Worm (Caenorhabditis elegans) whole organism, mixed stage, embryonic: ENCODE results near the gene ttr-43.

Experiments used
- M03D4.4 ChIP-seq: sonication (generic microtip); optimal IDR thresholded peaks from 2 replicates; lab custom pipeline; 2017; ENCODE audit warnings: mild to moderate bottlenecking, missing genetic modification characterization, missing compliant biosample characterization
- bed-3 ChIP-seq: fragments of 200-800 bp; sonication (Bioruptor generic); optimal IDR thresholded peaks from 3 replicates; lab custom pipeline; 2018; ENCODE audit warnings: mild to moderate bottlenecking, missing genetic modification characterization, moderate library complexity, missing compliant biosample characterization
- blmp-1 ChIP-seq: fragments of 150-350 bp; optimal IDR thresholded peaks from 2 replicates; lab custom pipeline; 2014; ENCODE audit warnings: missing biosample characterization, missing genetic modification characterization
- ceh-43 ChIP-seq: fragments of 200-800 bp; sonication (Bioruptor generic); optimal IDR thresholded peaks from 2 replicates; lab custom pipeline; 2018; ENCODE audit warnings: mild to moderate bottlenecking, missing genetic modification characterization, moderate library complexity, missing compliant biosample characterization
- ceh-83 ChIP-seq: fragments of 200-800 bp; sonication (Bioruptor generic); optimal IDR thresholded peaks from 2 replicates; lab custom pipeline; 2018; ENCODE audit warnings: mild to moderate bottlenecking, missing genetic modification characterization, missing compliant biosample characterization
- ces-1 ChIP-seq: fragments of 150-350 bp; optimal IDR thresholded peaks from 2 replicates; lab custom pipeline; 2014; ENCODE audit warnings: missing biosample characterization, missing genetic modification reagents, missing genetic modification characterization
- cnd-1 ChIP-seq: fragments of 200-800 bp; sonication (Bioruptor generic); optimal IDR thresholded peaks from 2 replicates; lab custom pipeline; 2018; ENCODE audit warnings: mild to moderate bottlenecking, missing genetic modification characterization, missing compliant biosample characterization
- drap-1 ChIP-seq: fragments of 200-800 bp; sonication (Bioruptor generic); optimal IDR thresholded peaks from 3 replicates; lab custom pipeline; 2018; ENCODE audit warnings: mild to moderate bottlenecking, missing genetic modification characterization, missing compliant biosample characterization
- elt-1 ChIP-seq: sonication (generic microtip); optimal IDR thresholded peaks from 2 replicates; lab custom pipeline; 2017; ENCODE audit warnings: missing genetic modification characterization, mild to moderate bottlenecking, missing compliant biosample characterization, antibody characterized with exemption, moderate library complexity, borderline replicate concordance; ENCODE audit not compliant: insufficient read depth
- elt-3 ChIP-seq: fragments of 150-350 bp; optimal IDR thresholded peaks from 2 replicates; lab custom pipeline; 2014; ENCODE audit warnings: missing biosample characterization, missing genetic modification characterization
- flh-1 ChIP-seq: fragments of 200-800 bp; sonication (Bioruptor generic); optimal IDR thresholded peaks from 2 replicates; lab custom pipeline; 2018; ENCODE audit warnings: mild to moderate bottlenecking, missing genetic modification characterization, moderate library complexity, missing compliant biosample characterization
- ham-2 ChIP-seq: fragments of 200-800 bp; sonication (Bioruptor generic); optimal IDR thresholded peaks from 2 replicates; lab custom pipeline; 2018; ENCODE audit warnings: mild to moderate bottlenecking, missing genetic modification characterization, missing compliant biosample characterization
- hlh-1 ChIP-seq: fragments of 150-350 bp; optimal IDR thresholded peaks from 2 replicates; lab custom pipeline; 2014; ENCODE audit warnings: missing biosample characterization, missing genetic modification reagents, missing genetic modification characterization
- lsy-2 ChIP-seq: fragments of 150-350 bp; optimal IDR thresholded peaks from 2 replicates; lab custom pipeline; 2014; ENCODE audit warnings: missing biosample characterization, missing genetic modification characterization
- mab-5 ChIP-seq: fragments of 150-350 bp; optimal IDR thresholded peaks from 2 replicates; lab custom pipeline; 2014; ENCODE audit warnings: missing biosample characterization, missing genetic modification characterization
- mep-1 ChIP-seq: fragments of 150-350 bp; optimal IDR thresholded peaks from 2 replicates; lab custom pipeline; 2017; ENCODE audit warnings: missing biosample characterization, missing genetic modification reagents, missing genetic modification characterization, inconsistent platforms
- nhr-12 ChIP-seq: fragments of 150-350 bp; optimal IDR thresholded peaks from 2 replicates; lab custom pipeline; 2014; ENCODE audit warnings: missing biosample characterization, missing genetic modification characterization
- nhr-2 ChIP-seq: fragments of 150-350 bp; optimal IDR thresholded peaks from 2 replicates; lab custom pipeline; 2014; ENCODE audit warnings: missing biosample characterization, missing genetic modification characterization
- nhr-237 ChIP-seq: fragments of 150-350 bp; optimal IDR thresholded peaks from 2 replicates; lab custom pipeline; 2014; ENCODE audit warnings: missing biosample characterization, missing genetic modification characterization
- nhr-28 ChIP-seq: fragments of 150-350 bp; optimal IDR thresholded peaks from 2 replicates; lab custom pipeline; 2014; ENCODE audit warnings: missing biosample characterization, missing genetic modification characterization
- nhr-76 ChIP-seq: sonication (generic microtip); optimal IDR thresholded peaks from 2 replicates; lab custom pipeline; 2017; ENCODE audit warnings: missing biosample characterization, missing genetic modification characterization
- pha-4 ChIP-seq: fragments of 150-350 bp; optimal IDR thresholded peaks from 2 replicates; lab custom pipeline; 2018; ENCODE audit warnings: missing biosample characterization, missing genetic modification reagents, missing genetic modification characterization
- sem-2 ChIP-seq: fragments of 200-800 bp; sonication (Bioruptor generic); optimal IDR thresholded peaks from 2 replicates; lab custom pipeline; 2018; ENCODE audit warnings: mild to moderate bottlenecking, missing genetic modification characterization, missing compliant biosample characterization
- snpc-4 ChIP-seq: fragments of 150-350 bp; optimal IDR thresholded peaks from 2 replicates; lab custom pipeline; 2014; ENCODE audit warnings: missing biosample characterization, missing genetic modification characterization
- sptf-1 ChIP-seq: sonication (generic microtip); optimal IDR thresholded peaks from 2 replicates; lab custom pipeline; 2017; ENCODE audit warnings: mild to moderate bottlenecking, missing genetic modification characterization, moderate library complexity, missing compliant biosample characterization
- tbx-8 ChIP-seq: fragments of 200-800 bp; sonication (Bioruptor generic); optimal IDR thresholded peaks from 2 replicates; lab custom pipeline; 2018; ENCODE audit warnings: mild to moderate bottlenecking, missing genetic modification characterization, moderate library complexity, missing compliant biosample characterization
- unc-120 ChIP-seq: sonication (generic microtip); optimal IDR thresholded peaks from 2 replicates; lab custom pipeline; 2017; ENCODE audit warnings: missing genetic modification characterization, missing compliant biosample characterization; ENCODE audit not compliant: poor library complexity, severe bottlenecking
- unc-62 ChIP-seq: fragments of 150-350 bp; optimal IDR thresholded peaks from 2 replicates; lab custom pipeline; 2014; ENCODE audit warnings: missing biosample characterization, missing genetic modification reagents, missing genetic modification characterization
- zip-8 ChIP-seq: fragments of 150-350 bp; optimal IDR thresholded peaks from 2 replicates; lab custom pipeline; 2014; ENCODE audit warnings: missing biosample characterization, missing genetic modification characterization
- ztf-11 ChIP-seq: fragments of 150-350 bp; optimal IDR thresholded peaks from 2 replicates; lab custom pipeline; 2014; ENCODE audit warnings: missing biosample characterization, missing genetic modification characterization

Gene ttr-43

DNA sequence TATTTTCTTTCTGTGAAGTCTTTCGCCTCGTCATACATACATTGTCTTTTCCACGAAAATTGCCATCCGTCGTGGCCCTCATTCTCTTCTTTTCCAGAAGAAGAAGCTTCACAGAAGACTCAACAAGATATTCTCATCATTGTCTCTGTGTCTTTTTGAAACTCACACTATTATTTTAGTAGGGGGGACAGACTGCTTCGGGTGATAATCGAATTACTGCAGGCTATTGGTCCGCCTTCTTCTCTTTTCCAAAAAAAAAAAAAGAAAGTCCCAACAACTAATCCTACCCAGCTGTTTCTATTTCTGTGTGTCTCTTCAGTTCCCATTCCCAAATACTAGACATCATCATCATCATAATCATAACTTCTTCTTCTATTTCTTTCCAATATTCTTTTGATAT lies 7.1 kb downstream of the ttr-43 start:
- TF ChIP-seq unc-120 (tag; lab: Kevin White, UChicago) (no peak), ces-1 (GFP tag; lab: Kevin White, UChicago) (peak; percentile 94), nhr-12 (tag; lab: Kevin White, UChicago) (no peak), M03D4.4 (tag; lab: Kevin White, UChicago) (no peak), unc-62 (GFP tag; lab: Kevin White, UChicago) (no peak)

DNA sequence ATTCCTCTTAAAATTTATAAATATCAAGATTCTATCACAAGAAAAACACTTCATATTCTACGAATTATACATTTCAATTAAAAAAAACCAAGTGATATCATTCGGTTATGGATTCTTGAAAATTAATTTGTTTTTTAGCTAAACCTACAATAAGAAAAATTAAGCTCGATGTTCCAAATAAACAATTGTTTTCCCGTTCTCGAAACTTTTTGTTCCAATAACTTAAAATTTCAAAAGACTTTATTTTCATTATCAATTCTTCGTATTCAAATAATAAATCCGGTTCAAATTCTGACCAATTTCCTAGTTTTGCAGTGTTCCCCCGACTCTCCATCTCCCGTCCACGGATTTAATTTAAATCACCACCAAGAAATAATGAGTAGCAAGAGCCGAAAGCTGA lies 11.2 kb downstream of the ttr-43 start, which contains the start of gene E02A10.3:
TSS of gene E02A10.3 (plus strand) at position 301 of the 400 bp plus-strand sequence.
- TF ChIP-seq blmp-1 (tag; lab: Kevin White, UChicago) (no peak), nhr-76 (tag; lab: Kevin White, UChicago) (no peak), nhr-2 (tag; lab: Kevin White, UChicago) (no peak), zip-8 (tag; lab: Kevin White, UChicago) (no peak), ztf-11 (tag; lab: Kevin White, UChicago) (no peak), lsy-2 (tag; lab: Kevin White, UChicago) (no peak), unc-62 (GFP tag; lab: Kevin White, UChicago) (no peak), elt-1 (tag; lab: Kevin White, UChicago) (no peak), mab-5 (tag; lab: Kevin White, UChicago) (no peak), nhr-28 (tag; lab: Kevin White, UChicago) (no peak)

DNA sequence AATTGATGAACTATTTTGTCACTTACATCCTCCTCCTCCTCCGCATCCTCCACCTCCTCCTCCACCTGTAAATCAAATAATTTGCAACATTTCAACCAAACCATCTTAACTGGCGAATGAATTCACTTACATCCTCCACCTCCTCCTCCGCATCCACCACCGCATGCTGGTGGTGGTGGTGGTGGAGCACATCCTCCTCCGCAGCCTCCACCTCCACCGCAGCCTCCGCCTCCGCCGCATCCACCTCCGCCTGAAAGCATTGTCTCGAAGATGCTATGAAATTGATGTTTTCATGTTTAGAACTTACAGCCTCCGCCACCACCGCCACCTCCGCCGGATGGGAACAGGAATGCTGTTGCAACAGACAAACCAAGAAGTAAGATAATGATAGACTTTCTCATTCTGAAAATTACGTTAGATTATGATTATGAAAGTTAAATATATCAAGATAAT lies 14.0 kb downstream of the ttr-43 start, which contains the start of gene grl-23:
TSS of gene grl-23 (minus strand) at position 403 of the 453 bp plus-strand sequence.
- no peak for TF ChIP-seq nhr-237 (tag; lab: Kevin White, UChicago)
- no peak for TF ChIP-seq M03D4.4 (tag; lab: Kevin White, UChicago)
- no peak for TF ChIP-seq flh-1
- no peak for TF ChIP-seq snpc-4 (tag; lab: Kevin White, UChicago)
- no peak for TF ChIP-seq drap-1 (GFP tag; lab: Kevin White, UChicago)

DNA sequence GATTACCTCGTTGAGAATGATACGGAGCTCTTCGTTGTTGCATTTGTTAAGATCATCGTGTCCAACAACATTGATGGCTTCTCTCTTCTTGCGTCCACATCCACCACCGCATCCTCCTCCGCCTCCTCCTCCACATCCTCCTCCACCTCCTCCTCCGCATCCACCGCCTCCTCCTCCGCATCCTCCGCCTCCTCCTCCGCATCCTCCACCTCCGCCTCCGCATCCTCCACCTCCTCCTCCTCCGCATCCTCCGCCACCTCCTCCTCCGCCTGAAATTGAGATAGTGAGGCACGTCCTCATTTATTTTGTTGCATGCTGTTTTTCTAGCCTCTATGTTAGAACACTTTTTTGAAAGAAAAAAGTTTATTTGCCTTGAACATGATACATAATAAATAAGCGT lies 14.7 kb downstream of the ttr-43 start:
- TF ChIP-seq lsy-2 (tag; lab: Kevin White, UChicago): no peak
- no peak for TF ChIP-seq bed-3 (GFP tag; lab: Kevin White, UChicago)
- no peak for TF ChIP-seq nhr-28 (tag; lab: Kevin White, UChicago)
- TF ChIP-seq elt-1 (tag; lab: Kevin White, UChicago): no peak
- TF ChIP-seq drap-1 (GFP tag; lab: Kevin White, UChicago): no peak
- TF ChIP-seq snpc-4 (tag; lab: Kevin White, UChicago): no peak
- no peak for TF ChIP-seq pha-4 (tag; lab: Kevin White, UChicago)
- TF ChIP-seq ztf-11 (tag; lab: Kevin White, UChicago): no peak
- TF ChIP-seq ceh-83 (GFP tag; lab: Kevin White, UChicago): no peak

DNA sequence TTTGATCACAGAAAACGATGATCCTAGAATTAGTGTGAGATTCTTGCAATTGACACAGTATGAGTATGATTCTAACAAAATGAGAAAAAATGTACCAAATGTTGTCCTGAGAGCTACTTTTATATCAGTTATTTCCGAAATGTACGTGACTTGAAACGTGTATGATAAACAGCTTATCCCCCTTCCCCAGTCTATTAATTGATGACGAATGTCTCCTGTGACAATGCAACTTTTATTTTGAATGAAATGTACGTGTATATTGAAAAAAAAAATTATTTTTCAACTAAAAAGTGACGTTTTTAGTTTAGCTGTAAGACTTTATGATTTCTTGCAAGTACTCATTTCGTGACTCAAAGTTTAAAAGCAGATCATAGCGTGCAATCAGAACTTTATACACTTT lies 20.2 kb downstream of the ttr-43 start:
- TF ChIP-seq sptf-1: no peak

DNA sequence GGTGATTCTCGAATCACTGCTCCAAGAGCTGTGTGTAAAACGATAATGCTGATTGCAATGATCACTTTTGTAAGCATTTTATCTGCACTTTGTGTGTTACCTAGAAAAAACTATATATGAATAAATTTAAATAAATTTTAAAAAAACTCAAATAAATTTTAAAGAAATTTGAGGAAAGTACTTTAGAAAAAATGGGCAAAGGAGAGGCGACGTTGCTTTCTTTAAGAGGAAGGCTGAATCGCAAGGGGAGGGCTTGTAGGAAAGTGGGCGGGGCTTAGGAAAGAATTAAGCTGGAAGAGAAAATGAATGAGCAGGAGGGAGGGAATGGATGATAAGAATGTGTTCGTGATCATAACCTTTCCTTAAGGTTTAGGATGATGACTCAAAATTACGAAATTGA lies 22.7 kb downstream of the ttr-43 start, which contains the start of gene E02A10.4:
TSS of gene E02A10.4 (minus strand) at position 101 of the 400 bp plus-strand sequence.
- TF ChIP-seq elt-1 (tag; lab: Kevin White, UChicago): no peak
- no peak for TF ChIP-seq hlh-1 (tag; lab: Kevin White, UChicago)
- TF ChIP-seq ces-1 (GFP tag; lab: Kevin White, UChicago): no peak
- no peak for TF ChIP-seq mep-1 (tag; lab: Kevin White, UChicago)
- TF ChIP-seq lsy-2 (tag; lab: Kevin White, UChicago): no peak
- no peak for TF ChIP-seq tbx-8
- no peak for TF ChIP-seq nhr-12 (tag; lab: Kevin White, UChicago)
- no peak for TF ChIP-seq ham-2 (GFP tag; lab: Kevin White, UChicago)
- TF ChIP-seq cnd-1 (tag; lab: Kevin White, UChicago): no peak
- TF ChIP-seq mab-5 (tag; lab: Kevin White, UChicago): no peak
- TF ChIP-seq ceh-43 (GFP tag; lab: Kevin White, UChicago): no peak
- TF ChIP-seq nhr-237 (tag; lab: Kevin White, UChicago): no peak
- TF ChIP-seq blmp-1 (tag; lab: Kevin White, UChicago): no peak
- no peak for TF ChIP-seq ceh-83 (GFP tag; lab: Kevin White, UChicago)
- no peak for TF ChIP-seq sem-2 (GFP tag; lab: Kevin White, UChicago)
- no peak for TF ChIP-seq drap-1 (GFP tag; lab: Kevin White, UChicago)
- no peak for TF ChIP-seq snpc-4 (tag; lab: Kevin White, UChicago)
- no peak for TF ChIP-seq elt-3 (tag; lab: Kevin White, UChicago)
- TF ChIP-seq flh-1: no peak
- TF ChIP-seq bed-3 (GFP tag; lab: Kevin White, UChicago): no peak
